Fruit fly (Drosophila melanogaster): Measurements from ENCODE around the gene CG17376.

DNA sequence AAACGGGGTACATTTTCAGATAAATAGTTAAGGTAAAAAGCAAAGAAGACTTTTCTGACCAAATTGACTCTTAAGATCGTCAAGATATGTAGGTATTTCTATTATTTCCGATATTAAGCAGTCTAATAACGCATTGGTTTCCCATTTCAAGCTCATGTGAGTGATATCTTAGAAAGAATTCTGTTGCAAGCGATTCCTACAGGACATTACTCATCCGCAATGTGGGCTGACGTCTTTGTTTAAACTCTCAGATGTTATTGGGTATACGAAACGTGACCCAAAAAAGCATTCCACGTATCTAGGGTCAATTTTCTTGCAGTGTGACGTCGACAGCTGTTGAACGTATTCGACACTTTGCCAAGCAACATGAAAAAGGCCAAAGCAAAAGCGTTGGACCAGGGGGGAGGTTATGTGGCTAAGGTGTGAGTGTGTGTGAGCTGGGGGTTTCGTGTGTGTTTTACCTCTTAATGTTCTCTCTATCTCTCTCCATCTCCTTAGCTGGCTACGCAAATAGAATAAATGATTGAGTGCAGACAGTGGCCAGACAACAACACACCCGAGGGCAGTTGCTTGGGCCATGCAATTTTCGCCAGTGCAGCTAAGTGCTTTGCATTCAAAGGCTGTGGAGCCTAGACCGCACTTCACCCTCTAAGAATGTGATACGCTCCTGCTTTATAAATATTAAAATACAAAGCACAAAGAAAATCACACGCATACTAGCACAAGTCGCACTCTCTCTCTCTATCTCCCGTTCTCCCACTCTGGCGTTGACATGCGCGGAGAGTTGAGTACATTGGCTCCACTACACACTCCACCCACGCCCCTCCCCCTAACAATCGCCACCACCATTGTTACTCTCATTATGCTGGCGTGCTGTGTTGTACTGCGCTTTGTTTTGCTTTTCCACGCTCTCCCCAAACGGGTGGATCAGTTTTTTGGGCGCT is 13.4 kb downstream of the CG17376 start:
- TF ChIP-seq ttk (optimal IDR thresholded peaks at IDR 0.05) (no peak), Myc (optimal IDR thresholded peaks at IDR 0.05) (no peak), h (optimal IDR thresholded peaks at IDR 0.05) (no peak), psq (optimal IDR thresholded peaks at IDR 0.05) (no peak), insv (optimal IDR thresholded peaks at IDR 0.05) (no peak)

Data from Kc167 (cell line).